Fruit fly (Drosophila melanogaster) whole organism, wandering third instar larva: ENCODE data around the gene Chmp1.
A peak's percentile ranks its signal among the peaks of the same experiment; 100 is the strongest.

Experiments used
- Abd-B ChIP-seq: fragments of >200 bp; optimal IDR thresholded peaks from 2 replicates; lab custom pipeline; 2017; ENCODE audit warnings: missing biosample characterization, missing genetic modification characterization
- CG32264 ChIP-seq: fragments of 200-800 bp; sonication (Bioruptor generic); optimal IDR thresholded peaks from 2 replicates; lab custom pipeline; 2016; ENCODE audit warnings: missing biosample characterization, missing genetic modification characterization
- CG9705 ChIP-seq: fragments of 200-800 bp; sonication (Bioruptor generic); optimal IDR thresholded peaks from 2 replicates; lab custom pipeline; 2018; ENCODE audit warnings: missing biosample characterization, mild to moderate bottlenecking, missing genetic modification characterization
- CrebA ChIP-seq: fragments of 200-800 bp; sonication (Bioruptor generic); optimal IDR thresholded peaks from 2 replicates; lab custom pipeline; 2016; ENCODE audit warnings: missing biosample characterization, mild to moderate bottlenecking, missing genetic modification characterization, borderline replicate concordance
- Dfd ChIP-seq: fragments of >200 bp; optimal IDR thresholded peaks from 2 replicates; lab custom pipeline; 2017; ENCODE audit warnings: missing biosample characterization, missing genetic modification characterization
- Dif ChIP-seq: fragments of 200-275, 200-300 bp; sonication (Bioruptor generic); optimal IDR thresholded peaks from 2 replicates; lab custom pipeline; 2018; ENCODE audit warnings: missing biosample characterization, missing genetic modification characterization; ENCODE audit not compliant: partially characterized antibody
- GATAd ChIP-seq: sonication (Bioruptor generic); optimal IDR thresholded peaks from 2 replicates; lab custom pipeline; 2016; ENCODE audit warnings: missing biosample characterization, missing genetic modification characterization
- HLH106 ChIP-seq: fragments of 200-800 bp; optimal IDR thresholded peaks from 3 replicates; lab custom pipeline; 2019; ENCODE audit warnings: missing biosample characterization, mild to moderate bottlenecking, missing genetic modification characterization, moderate library complexity
- Hnf4 ChIP-seq: fragments of 200-800 bp; sonication (Bioruptor generic); optimal IDR thresholded peaks from 2 replicates; lab custom pipeline; 2016; ENCODE audit warnings: missing biosample characterization, mild to moderate bottlenecking, missing genetic modification characterization
- Hr78 ChIP-seq: fragments of >200 bp; optimal IDR thresholded peaks from 2 replicates; lab custom pipeline; 2017; ENCODE audit warnings: missing biosample characterization, missing genetic modification characterization
- Hr83 ChIP-seq: fragments of 200-300 bp; sonication (Bioruptor generic); optimal IDR thresholded peaks from 2 replicates; lab custom pipeline; 2016; ENCODE audit warnings: missing biosample characterization, mild to moderate bottlenecking, missing genetic modification characterization, moderate library complexity; ENCODE audit not compliant: poor library complexity, severe bottlenecking
- Jra ChIP-seq: sonication (Bioruptor generic); optimal IDR thresholded peaks from 2 replicates; lab custom pipeline; 2016; ENCODE audit warnings: missing biosample characterization, missing genetic modification characterization
- Mio ChIP-seq: sonication (Bioruptor generic); optimal IDR thresholded peaks from 2 replicates; lab custom pipeline; 2016; ENCODE audit warnings: missing biosample characterization, missing genetic modification characterization
- Myc ChIP-seq: fragments of >200 bp; optimal IDR thresholded peaks from 2 replicates; lab custom pipeline; 2017
- N ChIP-seq: fragments of >200 bp; optimal IDR thresholded peaks from 2 replicates; lab custom pipeline; 2018; ENCODE audit warnings: missing biosample characterization, missing external identifiers, missing genetic modification characterization
- OdsH ChIP-seq: fragments of 200-800 bp; sonication (Bioruptor generic); optimal IDR thresholded peaks from 2 replicates; lab custom pipeline; 2016; ENCODE audit warnings: missing biosample characterization, mild to moderate bottlenecking, missing genetic modification characterization
- Rel ChIP-seq, 2 experiments: fragments of 200-800 bp; sonication (Bioruptor generic) in 1 of 2; optimal IDR thresholded peaks; 2 replicates in 1 of 2; 3 replicates in 1 of 2; lab custom pipeline; 2016 to 2019; ENCODE audit warnings: mild to moderate bottlenecking in 2 of 2, missing biosample characterization in 2 of 2, missing genetic modification characterization in 2 of 2, moderate library complexity in 1 of 2
- Sp1 ChIP-seq: fragments of 200-800 bp; sonication (Bioruptor generic); optimal IDR thresholded peaks from 3 replicates; lab custom pipeline; 2019; ENCODE audit warnings: missing biosample characterization, mild to moderate bottlenecking, missing genetic modification characterization, moderate library complexity
- Vsx2 ChIP-seq: fragments of 200-300, 225-300 bp; sonication (Bioruptor generic); optimal IDR thresholded peaks from 2 replicates; lab custom pipeline; 2018; ENCODE audit warnings: missing biosample characterization, missing genetic modification characterization; ENCODE audit not compliant: partially characterized antibody
- br ChIP-seq: fragments of 200-800 bp; sonication (Bioruptor generic); optimal IDR thresholded peaks from 2 replicates; lab custom pipeline; 2016; ENCODE audit warnings: missing biosample characterization, missing genetic modification characterization
- brk ChIP-seq: fragments of 200-800 bp; sonication (Bioruptor generic); optimal IDR thresholded peaks from 2 replicates; lab custom pipeline; 2016; ENCODE audit warnings: missing biosample characterization, mild to moderate bottlenecking, missing genetic modification characterization
- dl ChIP-seq, 2 experiments: fragments of 175-275, 200-275 bp in 1 of 2; fragments of 200-275 bp in 1 of 2; sonication (Bioruptor generic); optimal IDR thresholded peaks; lab custom pipeline; 2018; ENCODE audit warnings: mild to moderate bottlenecking in 2 of 2, missing biosample characterization in 2 of 2, missing genetic modification characterization in 2 of 2, moderate library complexity in 2 of 2; ENCODE audit not compliant: partially characterized antibody in 2 of 2, insufficient read depth in 1 of 2
- dmrt93B ChIP-seq: fragments of 200-800 bp; sonication (Bioruptor generic); optimal IDR thresholded peaks from 2 replicates; lab custom pipeline; 2018; ENCODE audit warnings: missing biosample characterization, mild to moderate bottlenecking, missing genetic modification characterization
- dsf ChIP-seq: sonication (Bioruptor generic); optimal IDR thresholded peaks from 2 replicates; lab custom pipeline; 2016; ENCODE audit warnings: missing biosample characterization, missing genetic modification characterization, borderline replicate concordance
- ey ChIP-seq: fragments of 200-800 bp; sonication (Bioruptor generic); optimal IDR thresholded peaks from 2 replicates; lab custom pipeline; 2016; ENCODE audit warnings: missing biosample characterization, missing genetic modification characterization
- foxo ChIP-seq, 2 experiments: fragments of 200-800 bp; sonication (Bioruptor generic); optimal IDR thresholded peaks; 2 replicates in 1 of 2; 3 replicates in 1 of 2; lab custom pipeline; 2016 to 2017; ENCODE audit warnings: missing biosample characterization in 2 of 2, missing genetic modification characterization in 2 of 2
- fru ChIP-seq: fragments of 200-800 bp; sonication (Bioruptor generic); optimal IDR thresholded peaks from 3 replicates; lab custom pipeline; 2016; ENCODE audit warnings: missing biosample characterization, mild to moderate bottlenecking, missing genetic modification characterization
- h ChIP-seq: fragments of 200-800 bp; sonication (Bioruptor generic); optimal IDR thresholded peaks from 3 replicates; lab custom pipeline; 2016; ENCODE audit warnings: missing biosample characterization, mild to moderate bottlenecking, missing genetic modification characterization
- jim ChIP-seq: fragments of 175-275, 200-325 bp; sonication (Bioruptor generic); optimal IDR thresholded peaks from 2 replicates; lab custom pipeline; 2016; ENCODE audit warnings: missing biosample characterization, mild to moderate bottlenecking, missing genetic modification characterization
- lola ChIP-seq: fragments of >200 bp; optimal IDR thresholded peaks from 2 replicates; lab custom pipeline; 2017; ENCODE audit warnings: missing biosample characterization, missing genetic modification characterization
- pan ChIP-seq: fragments of >200 bp; optimal IDR thresholded peaks from 2 replicates; lab custom pipeline; 2017
- psq ChIP-seq: fragments of 200-800 bp; sonication (Bioruptor generic); optimal IDR thresholded peaks from 3 replicates; lab custom pipeline; 2017; ENCODE audit warnings: missing biosample characterization, mild to moderate bottlenecking, missing genetic modification characterization, moderate library complexity
- rgr ChIP-seq: fragments of 200-800 bp; sonication (Bioruptor generic); optimal IDR thresholded peaks from 3 replicates; lab custom pipeline; 2016; ENCODE audit warnings: missing biosample characterization, mild to moderate bottlenecking, missing genetic modification characterization
- sage ChIP-seq: fragments of 200-800 bp; sonication (Bioruptor generic); optimal IDR thresholded peaks from 2 replicates; lab custom pipeline; 2016; ENCODE audit warnings: missing biosample characterization, mild to moderate bottlenecking, missing genetic modification characterization
- sv ChIP-seq: fragments of 200-800 bp; sonication (Bioruptor generic); optimal IDR thresholded peaks from 3 replicates; lab custom pipeline; 2016; ENCODE audit warnings: missing biosample characterization, missing genetic modification characterization
- tai ChIP-seq: sonication (Bioruptor generic); optimal IDR thresholded peaks from 2 replicates; lab custom pipeline; 2016; ENCODE audit warnings: missing biosample characterization, missing genetic modification characterization
- usp ChIP-seq: fragments of >200 bp; optimal IDR thresholded peaks from 2 replicates; lab custom pipeline; 2017; ENCODE audit warnings: missing biosample characterization, missing genetic modification characterization
- woc ChIP-seq: sonication (Bioruptor generic); optimal IDR thresholded peaks from 2 replicates; lab custom pipeline; 2016; ENCODE audit warnings: missing biosample characterization, mild to moderate bottlenecking, missing genetic modification characterization

Gene Chmp1

DNA sequence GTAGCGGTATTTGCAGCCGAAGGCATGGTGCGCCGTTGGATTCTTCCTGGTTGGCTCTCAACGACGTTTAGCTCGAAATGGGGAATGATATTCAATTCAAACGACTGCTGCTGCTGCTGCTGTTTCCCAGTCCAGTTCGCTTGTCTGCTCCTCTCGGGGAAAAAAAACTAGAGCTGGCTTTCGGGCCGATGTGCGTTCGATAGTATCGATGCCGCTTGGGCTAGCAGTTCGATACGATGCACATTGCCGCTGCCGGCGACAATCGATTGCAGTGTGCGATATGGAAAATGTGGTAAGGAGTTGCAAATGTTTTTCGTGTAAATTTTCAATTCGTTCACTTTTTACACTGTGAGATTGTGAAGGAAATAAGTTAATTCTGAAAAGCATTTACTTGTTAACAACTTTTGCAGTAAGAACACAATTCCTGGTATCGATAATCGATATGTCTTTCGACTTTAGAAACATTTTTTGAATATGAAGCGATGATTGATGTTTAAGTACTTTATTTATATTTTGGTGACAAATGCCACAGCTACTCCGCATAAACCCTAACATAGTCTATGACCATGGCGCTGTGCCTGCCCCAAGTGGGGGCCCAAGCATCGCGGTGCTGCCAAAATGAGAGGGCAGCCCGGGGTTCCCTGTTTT is 10.8 kb downstream of the Chmp1 start, which contains the start of gene Capr:
Gene Capr (minus strand): TSS at position 339 of the 648 bp plus-strand sequence.
- peak; percentile 94 for TF ChIP-seq Hr83 (GFP tag; lab: Kevin White, UChicago)
- TF ChIP-seq OdsH (GFP tag; lab: Kevin White, UChicago): peak; percentile 25
- TF ChIP-seq h (GFP tag; lab: Kevin White, UChicago): peak; percentile 48
- peak; percentile 15 for TF ChIP-seq brk (GFP tag; lab: Kevin White, UChicago)
- no peak for TF ChIP-seq psq (GFP tag; lab: Kevin White, UChicago)
- TF ChIP-seq foxo (GFP tag; optimal IDR thresholded peaks at IDR 0.05; lab: Kevin White, UChicago): peak in 1 of 2 experiments; percentile 45
- TF ChIP-seq fru: peak; percentile 9
- TF ChIP-seq rgr (GFP tag; lab: Kevin White, UChicago): peak; percentile 82
- no peak for TF ChIP-seq Rel (GFP tag; optimal IDR thresholded peaks at IDR 0.05; lab: Kevin White, UChicago)
- peak; percentile 80 for TF ChIP-seq Rel (tag; optimal IDR thresholded peaks at IDR 0.05; lab: Kevin White, UChicago)
- TF ChIP-seq br (GFP tag; lab: Kevin White, UChicago): peak; percentile 39
- TF ChIP-seq Jra (GFP tag; lab: Kevin White, UChicago): peak; percentile 75
- TF ChIP-seq Hnf4 (GFP tag; lab: Kevin White, UChicago): peak; percentile 64
- peak; percentile 36 for TF ChIP-seq HLH106
- TF ChIP-seq GATAd (GFP tag; lab: Kevin White, UChicago): no peak
- no peak for TF ChIP-seq Dfd (GFP tag; lab: Kevin White, UChicago)
- peak; percentile 27 for TF ChIP-seq Sp1 (GFP tag; lab: Kevin White, UChicago)

dm6 chr3L:18672203-18672602 is 11.7 kb downstream of the Chmp1 start:
- TF ChIP-seq Rel (GFP tag; optimal IDR thresholded peaks at IDR 0.05; lab: Kevin White, UChicago) (no peak), Rel (tag; optimal IDR thresholded peaks at IDR 0.05; lab: Kevin White, UChicago) (peak; percentile 60), Sp1 (GFP tag; lab: Kevin White, UChicago) (peak; percentile 52), pan (lab: Kevin White, UChicago) (no peak), Mio (GFP tag; lab: Kevin White, UChicago) (no peak), Hr78 (GFP tag; lab: Kevin White, UChicago) (no peak), N (GFP tag; lab: Kevin White, UChicago) (no peak), ey (peak; percentile 53), brk (GFP tag; lab: Kevin White, UChicago) (peak; percentile 8), dsf (no peak), br (GFP tag; lab: Kevin White, UChicago) (peak; percentile 76), Hr83 (GFP tag; lab: Kevin White, UChicago) (peak; percentile 58), jim (GFP tag; lab: Kevin White, UChicago) (no peak), Dif (GFP tag; lab: Kevin White, UChicago) (no peak), CG32264 (GFP tag; lab: Kevin White, UChicago) (peak; percentile 25), tai (GFP tag; lab: Kevin White, UChicago) (no peak), fru (peak; percentile 64), Dfd (GFP tag; lab: Kevin White, UChicago) (no peak), sage (GFP tag; lab: Kevin White, UChicago) (no peak), Vsx2 (GFP tag; lab: Kevin White, UChicago) (no peak), OdsH (GFP tag; lab: Kevin White, UChicago) (peak; percentile 63), foxo (GFP tag; optimal IDR thresholded peaks at IDR 0.05; lab: Kevin White, UChicago) (peak in 1 of 2 experiments; percentile 73), Jra (GFP tag; lab: Kevin White, UChicago) (peak; percentile 42), woc (GFP tag; lab: Kevin White, UChicago) (peak; percentile 5), GATAd (GFP tag; lab: Kevin White, UChicago) (no peak), sv (GFP tag; lab: Kevin White, UChicago) (no peak), usp (GFP tag; lab: Kevin White, UChicago) (no peak), dmrt93B (GFP tag; lab: Kevin White, UChicago) (no peak), h (GFP tag; lab: Kevin White, UChicago) (peak; percentile 75), dl (GFP tag; optimal IDR thresholded peaks at IDR 0.05; lab: Kevin White, UChicago; ENCODE audit: insufficient read depth in 1 of 2, partially characterized antibody in 2 of 2) (no peak), CrebA (no peak), psq (GFP tag; lab: Kevin White, UChicago) (peak; percentile 68), CG9705 (GFP tag; lab: Kevin White, UChicago) (peak; percentile 41), HLH106 (peak; percentile 40), lola (GFP tag; lab: Kevin White, UChicago) (no peak), Abd-B (GFP tag; lab: Kevin White, UChicago) (no peak), rgr (GFP tag; lab: Kevin White, UChicago) (peak; percentile 77), Hnf4 (GFP tag; lab: Kevin White, UChicago) (no peak), Myc (lab: Kevin White, UChicago) (no peak)
